Fruit fly (Drosophila melanogaster) whole organism, wandering third instar larva: Measurements from ENCODE around the gene ppk22.

Experiments
- Abd-B ChIP-seq: fragments of >200 bp; optimal IDR thresholded peaks from 2 replicates; lab custom pipeline; 2017; ENCODE audit warnings: missing biosample characterization, missing genetic modification characterization
- Hr78 ChIP-seq: fragments of >200 bp; optimal IDR thresholded peaks from 2 replicates; lab custom pipeline; 2017; ENCODE audit warnings: missing biosample characterization, missing genetic modification characterization
- Hr83 ChIP-seq: fragments of 200-300 bp; sonication (Bioruptor generic); optimal IDR thresholded peaks from 2 replicates; lab custom pipeline; 2016; ENCODE audit warnings: missing biosample characterization, mild to moderate bottlenecking, missing genetic modification characterization, moderate library complexity; ENCODE audit not compliant: poor library complexity, severe bottlenecking
- Myc ChIP-seq: fragments of >200 bp; optimal IDR thresholded peaks from 2 replicates; lab custom pipeline; 2017
- Vsx2 ChIP-seq: fragments of 200-300, 225-300 bp; sonication (Bioruptor generic); optimal IDR thresholded peaks from 2 replicates; lab custom pipeline; 2018; ENCODE audit warnings: missing biosample characterization, missing genetic modification characterization; ENCODE audit not compliant: partially characterized antibody
- h ChIP-seq: fragments of 200-800 bp; sonication (Bioruptor generic); optimal IDR thresholded peaks from 3 replicates; lab custom pipeline; 2016; ENCODE audit warnings: missing biosample characterization, mild to moderate bottlenecking, missing genetic modification characterization
- lola ChIP-seq: fragments of >200 bp; optimal IDR thresholded peaks from 2 replicates; lab custom pipeline; 2017; ENCODE audit warnings: missing biosample characterization, missing genetic modification characterization
- pan ChIP-seq: fragments of >200 bp; optimal IDR thresholded peaks from 2 replicates; lab custom pipeline; 2017
- psq ChIP-seq: fragments of 200-800 bp; sonication (Bioruptor generic); optimal IDR thresholded peaks from 3 replicates; lab custom pipeline; 2017; ENCODE audit warnings: missing biosample characterization, mild to moderate bottlenecking, missing genetic modification characterization, moderate library complexity
- sv ChIP-seq: fragments of 200-800 bp; sonication (Bioruptor generic); optimal IDR thresholded peaks from 3 replicates; lab custom pipeline; 2016; ENCODE audit warnings: missing biosample characterization, missing genetic modification characterization
- usp ChIP-seq: fragments of >200 bp; optimal IDR thresholded peaks from 2 replicates; lab custom pipeline; 2017; ENCODE audit warnings: missing biosample characterization, missing genetic modification characterization

DNA sequence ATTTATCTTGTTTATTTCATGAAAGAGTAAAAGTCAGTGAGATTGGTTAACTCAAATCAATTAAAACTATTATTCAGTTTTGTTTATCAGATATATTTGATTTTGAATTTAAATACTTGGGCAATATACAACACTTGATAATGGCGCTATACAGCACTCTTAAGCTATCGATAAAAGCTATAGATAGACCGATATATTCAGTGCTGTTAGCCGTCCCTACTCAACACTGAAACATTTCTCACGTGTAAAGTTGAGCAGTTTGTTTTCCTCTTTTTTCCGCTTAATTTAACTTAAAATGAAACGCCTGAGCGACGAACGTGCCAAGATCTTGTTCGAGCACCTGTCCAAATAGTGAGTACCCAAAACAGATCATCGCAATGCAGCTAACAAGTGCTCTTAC is 9.2 kb downstream of the ppk22 start, which contains the start of gene CG7006:
- TF ChIP-seq psq (GFP tag; lab: Kevin White, UChicago) (peak; percentile 74), h (GFP tag; lab: Kevin White, UChicago) (peak; percentile 85), pan (lab: Kevin White, UChicago) (no peak), usp (no peak), lola (GFP tag; lab: Kevin White, UChicago) (no peak), Vsx2 (peak; percentile 21), Hr83 (GFP tag; lab: Kevin White, UChicago) (peak; percentile 98), Hr78 (GFP tag; lab: Kevin White, UChicago) (no peak), sv (GFP tag; lab: Kevin White, UChicago) (peak; percentile 78), Abd-B (no peak), Myc (lab: Kevin White, UChicago) (peak; percentile 63)
